Fruit fly (Drosophila melanogaster) whole organism, embryonic: Measurements from ENCODE around the gene CG31388.
A peak's percentile ranks its signal among the peaks of the same experiment; 100 is the strongest.

Source experiments
- Atf-2 ChIP-seq: fragments of 200-800 bp; sonication (Bioruptor generic); optimal IDR thresholded peaks from 2 replicates; lab custom pipeline; 2016; ENCODE audit warnings: missing biosample characterization, missing genetic modification characterization
- B-H1 ChIP-seq: fragments of 200-800 bp; sonication (Bioruptor generic); IDR thresholded peaks from 3 replicates; pipeline ENCODE4 v1.3.6; 2022; ENCODE audit warnings: missing biosample characterization, missing genetic modification characterization
- CG10321 ChIP-seq: fragments of 200-800 bp; sonication (Bioruptor generic); IDR thresholded peaks from 2 replicates; pipeline ENCODE4 v1.3.6; 2022; ENCODE audit warnings: missing biosample characterization, missing genetic modification characterization
- CG11504 ChIP-seq: fragments of 200-800 bp; sonication (Bioruptor generic); optimal IDR thresholded peaks from 3 replicates; lab custom pipeline; 2019; ENCODE audit warnings: missing biosample characterization, mild to moderate bottlenecking, missing genetic modification characterization, moderate library complexity
- CG1233 ChIP-seq: fragments of 200-800 bp; sonication (Bioruptor generic); optimal IDR thresholded peaks from 4 replicates; lab custom pipeline; 2018; ENCODE audit warnings: missing biosample characterization, mild to moderate bottlenecking, missing genetic modification characterization
- CG13624 ChIP-seq: fragments of 200-800 bp; sonication (Bioruptor generic); optimal IDR thresholded peaks from 2 replicates; lab custom pipeline; 2016; ENCODE audit warnings: missing biosample characterization, missing genetic modification characterization
- CG17328 ChIP-seq: fragments of 200-800 bp; sonication (Bioruptor generic); IDR thresholded peaks from 2 replicates; pipeline ENCODE4 v1.3.6; 2022; ENCODE audit warnings: missing biosample characterization, missing genetic modification characterization
- CG17802 ChIP-seq: fragments of 200-800 bp; sonication (Bioruptor generic); optimal IDR thresholded peaks from 2 replicates; lab custom pipeline; 2018; ENCODE audit warnings: missing biosample characterization, mild to moderate bottlenecking, missing genetic modification characterization, moderate library complexity
- CG2889 ChIP-seq: fragments of 200-800 bp; sonication (Bioruptor generic); IDR thresholded peaks from 3 replicates; pipeline ENCODE4 v1.3.6; 2022; ENCODE audit warnings: missing biosample characterization, missing genetic modification characterization
- CG32772 ChIP-seq: fragments of 200-800 bp; sonication (Bioruptor generic); IDR thresholded peaks from 2 replicates; pipeline ENCODE4 v1.3.6; 2022; ENCODE audit warnings: missing biosample characterization, missing genetic modification characterization
- CG3407 ChIP-seq: fragments of 200-800 bp; sonication (Bioruptor generic); optimal IDR thresholded peaks from 2 replicates; lab custom pipeline; 2018; ENCODE audit warnings: missing biosample characterization, mild to moderate bottlenecking, missing genetic modification characterization
- CG3726 ChIP-seq: fragments of 200-800 bp; sonication (Bioruptor generic); IDR thresholded peaks from 3 replicates; pipeline ENCODE4, ENCODE4 v1.3.6; 2022; ENCODE audit warnings: missing biosample characterization, missing genetic modification characterization
- CG42726 ChIP-seq: fragments of 200-800 bp; sonication (Bioruptor generic); IDR thresholded peaks from 2 replicates; pipeline ENCODE4 v1.3.6; 2022; ENCODE audit warnings: missing biosample characterization, missing genetic modification characterization; ENCODE audit not compliant: partially characterized antibody
- CG4424 ChIP-seq: fragments of 200-800 bp; sonication (Bioruptor generic); optimal IDR thresholded peaks from 3 replicates; lab custom pipeline; 2016; ENCODE audit warnings: missing biosample characterization, missing genetic modification characterization
- CG4854 ChIP-seq: fragments of 200-800 bp; sonication (Bioruptor generic); optimal IDR thresholded peaks from 2 replicates; lab custom pipeline; 2016; ENCODE audit warnings: missing biosample characterization, missing genetic modification characterization, inconsistent platforms
- CG6254 ChIP-seq: fragments of 200-800 bp; sonication (Bioruptor generic); optimal IDR thresholded peaks from 3 replicates; lab custom pipeline; 2017; ENCODE audit warnings: mild to moderate bottlenecking, missing biosample characterization, missing genetic modification reagents, missing genetic modification characterization
- CG6683 ChIP-seq: fragments of 200-800 bp; sonication (Bioruptor generic); optimal IDR thresholded peaks from 2 replicates; lab custom pipeline; 2017; ENCODE audit warnings: missing biosample characterization, mild to moderate bottlenecking, missing genetic modification characterization, missing genetic modification reagents
- CG6854 ChIP-seq: fragments of 200-800 bp; sonication (Bioruptor generic); optimal IDR thresholded peaks from 3 replicates; lab custom pipeline; 2017; ENCODE audit warnings: missing biosample characterization, mild to moderate bottlenecking, missing genetic modification characterization
- CG7987 ChIP-seq: fragments of 200-800 bp; sonication (Bioruptor generic); optimal IDR thresholded peaks from 2 replicates; lab custom pipeline; 2018; ENCODE audit warnings: missing biosample characterization, mild to moderate bottlenecking, missing genetic modification characterization, moderate library complexity
- CG8089 ChIP-seq: fragments of 200-800 bp; sonication (Bioruptor generic); optimal IDR thresholded peaks from 3 replicates; lab custom pipeline; 2016; ENCODE audit warnings: missing biosample characterization, missing genetic modification characterization
- CG8281 ChIP-seq: fragments of 200-800 bp; sonication (Bioruptor generic); optimal IDR thresholded peaks from 2 replicates; lab custom pipeline; 2018; ENCODE audit warnings: missing biosample characterization, mild to moderate bottlenecking, missing genetic modification characterization, moderate library complexity
- Dip3 ChIP-seq: fragments of 200-800 bp; sonication (Bioruptor generic); optimal IDR thresholded peaks from 3 replicates; lab custom pipeline; 2016; ENCODE audit warnings: missing biosample characterization, missing genetic modification characterization
- E2f2 ChIP-seq: fragments of 200-800 bp; sonication (Bioruptor generic); IDR thresholded peaks from 2 replicates; pipeline ENCODE4 v1.3.6; 2022; ENCODE audit warnings: missing biosample characterization, missing genetic modification characterization
- Eip74EF ChIP-seq, 2 experiments: fragments of 200-800 bp in 1 of 2; fragments of >200 bp in 1 of 2; sonication (Bioruptor generic) in 1 of 2; optimal IDR thresholded peaks; 2 replicates each; lab custom pipeline; 2017 to 2019; ENCODE audit warnings: missing biosample characterization in 2 of 2, missing genetic modification characterization in 2 of 2, mild to moderate bottlenecking in 1 of 2, moderate library complexity in 1 of 2
- NC2α ChIP-seq: fragments of 200-800 bp; sonication (Bioruptor generic); optimal IDR thresholded peaks from 2 replicates; lab custom pipeline; 2016; ENCODE audit warnings: missing biosample characterization, missing genetic modification characterization
- NfI ChIP-seq: fragments of 200-800 bp; sonication (Bioruptor generic); optimal IDR thresholded peaks from 3 replicates; lab custom pipeline; 2018; ENCODE audit warnings: missing biosample characterization, mild to moderate bottlenecking, missing genetic modification characterization, moderate library complexity
- Oli ChIP-seq: fragments of 200-800 bp; sonication (Bioruptor generic); optimal IDR thresholded peaks from 2 replicates; lab custom pipeline; 2018; ENCODE audit warnings: missing biosample characterization, mild to moderate bottlenecking, missing genetic modification characterization, moderate library complexity
- Opbp ChIP-seq: fragments of 200-800 bp; sonication (Bioruptor generic); IDR thresholded peaks from 3 replicates; pipeline ENCODE4 v1.3.6; 2022; ENCODE audit warnings: missing biosample characterization, missing genetic modification characterization; ENCODE audit not compliant: partially characterized antibody
- Ptx1 ChIP-seq: fragments of 200-800 bp; sonication (Bioruptor generic); IDR thresholded peaks from 2 replicates; pipeline ENCODE4 v1.3.6; 2022; ENCODE audit warnings: missing biosample characterization, missing genetic modification characterization
- Spps ChIP-seq: fragments of 200-800 bp; sonication (Bioruptor generic); optimal IDR thresholded peaks from 2 replicates; lab custom pipeline; 2018; ENCODE audit warnings: missing biosample characterization, mild to moderate bottlenecking, missing genetic modification characterization
- Stat92E ChIP-seq, 3 experiments: fragments of >200 bp in 2 of 3; fragments of 200-800 bp in 1 of 3; sonication (Bioruptor generic) in 1 of 3; optimal IDR thresholded peaks; 2 replicates each; lab custom pipeline; 2017 to 2019; ENCODE audit warnings: missing biosample characterization in 3 of 3, missing genetic modification characterization in 3 of 3, mild to moderate bottlenecking in 1 of 3, moderate library complexity in 1 of 3
- ato ChIP-seq: fragments of 200-800 bp; sonication (Bioruptor generic); IDR thresholded peaks from 2 replicates; pipeline ENCODE4 v1.3.6; 2022; ENCODE audit warnings: missing biosample characterization, missing genetic modification characterization; ENCODE audit not compliant: partially characterized antibody
- bcd ChIP-seq: fragments of 200-800 bp; sonication (Bioruptor generic); optimal IDR thresholded peaks from 2 replicates; lab custom pipeline; 2017; ENCODE audit warnings: missing biosample characterization, mild to moderate bottlenecking, missing genetic modification characterization
- bowl ChIP-seq: fragments of 200-800 bp; sonication (Bioruptor generic); IDR thresholded peaks from 2 replicates; pipeline ENCODE4 v1.3.6; 2022; ENCODE audit warnings: missing biosample characterization, missing genetic modification characterization
- ci ChIP-seq: fragments of 200-800 bp; sonication (Bioruptor generic); IDR thresholded peaks from 3 replicates; pipeline ENCODE4 v1.3.6; 2022; ENCODE audit warnings: missing biosample characterization, missing genetic modification characterization
- cwo ChIP-seq: fragments of 200-800 bp; sonication (Bioruptor generic); optimal IDR thresholded peaks from 3 replicates; lab custom pipeline; 2017; ENCODE audit warnings: missing biosample characterization, missing genetic modification characterization, mild to moderate bottlenecking, moderate library complexity, missing genetic modification reagents
- dm ChIP-seq: fragments of 200-800 bp; sonication (Bioruptor generic); optimal IDR thresholded peaks from 3 replicates; lab custom pipeline; 2016; ENCODE audit warnings: missing biosample characterization, missing genetic modification characterization
- ems ChIP-seq: fragments of 200-800 bp; sonication (Bioruptor generic); optimal IDR thresholded peaks from 3 replicates; lab custom pipeline; 2016; ENCODE audit warnings: missing biosample characterization, missing genetic modification characterization
- ftz-f1 ChIP-seq: fragments of 200-800 bp; sonication (Bioruptor generic); optimal IDR thresholded peaks from 2 replicates; lab custom pipeline; 2016; ENCODE audit warnings: missing biosample characterization, missing genetic modification characterization
- gem ChIP-seq: fragments of 200-800 bp; sonication (Bioruptor generic); optimal IDR thresholded peaks from 2 replicates; lab custom pipeline; 2019; ENCODE audit warnings: missing biosample characterization, mild to moderate bottlenecking, missing genetic modification characterization, moderate library complexity
- grn ChIP-seq: fragments of 200-800 bp; sonication (Bioruptor generic); optimal IDR thresholded peaks from 3 replicates; lab custom pipeline; 2017; ENCODE audit warnings: missing biosample characterization, missing genetic modification characterization
- gt ChIP-seq: fragments of 200-800 bp; sonication (Bioruptor generic); IDR thresholded peaks from 2 replicates; pipeline ENCODE4 v1.3.6; 2022; ENCODE audit warnings: missing biosample characterization, missing genetic modification characterization
- hth ChIP-seq: fragments of >200 bp; optimal IDR thresholded peaks from 2 replicates; lab custom pipeline; 2017; ENCODE audit warnings: inconsistent platforms
- jigr1 ChIP-seq: fragments of 200-800 bp; sonication (Bioruptor generic); IDR thresholded peaks from 3 replicates; pipeline ENCODE4 v1.3.6; 2022; ENCODE audit warnings: missing biosample characterization, missing genetic modification characterization
- kah ChIP-seq: fragments of 200-800 bp; sonication (Bioruptor generic); optimal IDR thresholded peaks from 2 replicates; lab custom pipeline; 2018; ENCODE audit warnings: missing biosample characterization, mild to moderate bottlenecking, missing genetic modification characterization
- ranshi ChIP-seq: fragments of 200-800 bp; sonication (Bioruptor generic); IDR thresholded peaks from 2 replicates; pipeline ENCODE4 v1.3.6; 2022; ENCODE audit warnings: missing biosample characterization, missing genetic modification characterization
- sisA ChIP-seq: fragments of 200-800 bp; sonication (Bioruptor generic); IDR thresholded peaks from 2 replicates; pipeline ENCODE4 v1.3.6; 2022; ENCODE audit warnings: missing biosample characterization, missing genetic modification characterization
- twi ChIP-seq: fragments of 200-800 bp; optimal IDR thresholded peaks from 2 replicates; lab custom pipeline; 2019; ENCODE audit warnings: missing biosample characterization, mild to moderate bottlenecking, missing genetic modification characterization, moderate library complexity
- wdn ChIP-seq: fragments of 200-800 bp; sonication (Bioruptor generic); IDR thresholded peaks from 2 replicates; pipeline ENCODE4 v1.3.6; 2022; ENCODE audit warnings: missing biosample characterization, missing genetic modification characterization
- zen ChIP-seq: fragments of 200-800 bp; sonication (Bioruptor generic); optimal IDR thresholded peaks from 3 replicates; lab custom pipeline; 2018; ENCODE audit warnings: missing biosample characterization, mild to moderate bottlenecking, missing genetic modification characterization, moderate library complexity

The CG31388 gene

DNA sequence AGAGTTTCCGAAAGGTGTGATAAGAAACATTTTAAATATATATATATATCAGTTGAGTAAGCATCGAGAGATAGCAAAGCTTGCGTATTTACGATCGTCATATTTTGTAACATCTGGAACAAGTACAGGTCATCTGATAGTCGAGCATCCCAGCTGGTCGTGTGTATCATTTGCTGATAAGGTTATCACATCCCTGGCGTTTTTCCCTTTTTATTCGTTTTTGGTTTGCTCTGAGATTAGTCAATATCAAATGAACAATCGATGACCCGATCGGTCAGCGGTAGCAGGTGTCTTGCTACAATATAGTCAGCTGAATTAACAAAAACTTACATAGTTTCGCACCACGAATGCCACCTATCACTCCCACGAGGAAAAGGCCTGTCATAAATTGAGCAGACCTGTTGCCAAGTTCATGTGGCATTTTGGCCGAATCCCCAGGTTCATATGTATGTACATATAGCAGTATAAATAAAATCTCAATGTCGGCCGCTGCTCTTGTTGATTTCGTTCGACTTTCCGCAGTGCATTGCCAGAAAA, 36.7 kb upstream of the CG31388 start (continued):
- peak; percentile 2 for TF ChIP-seq CG8281 (tag; lab: Kevin White, UChicago)
- no peak for TF ChIP-seq bowl
- no peak for TF ChIP-seq Eip74EF (GFP tag; optimal IDR thresholded peaks at IDR 0.05; lab: Kevin White, UChicago)
- TF ChIP-seq CG4854 = no peak
- TF ChIP-seq kah = no peak
- TF ChIP-seq Spps = no peak
- peak; percentile 60 for TF ChIP-seq NfI (GFP tag; lab: Kevin White, UChicago)
- no peak for TF ChIP-seq CG13624
- peak; percentile 58 for TF ChIP-seq bcd (GFP tag; lab: Kevin White, UChicago)
- no peak for TF ChIP-seq CG8089 (GFP tag; lab: Kevin White, UChicago)
- TF ChIP-seq CG4424 (GFP tag; lab: Kevin White, UChicago) = peak; percentile 36
- no peak for TF ChIP-seq dm (GFP tag; lab: Kevin White, UChicago)
- peak; percentile 55 for TF ChIP-seq sisA (GFP tag; lab: Robert Waterston, UW)
- TF ChIP-seq Stat92E (GFP tag; optimal IDR thresholded peaks at IDR 0.05; lab: Kevin White, UChicago) = no peak
- peak; percentile 19; the same call in 1 of the 2 replicates for TF ChIP-seq E2f2 (GFP tag; lab: Robert Waterston, UW)
- peak; percentile 25 for TF ChIP-seq CG3407 (GFP tag; lab: Kevin White, UChicago)
- no peak for TF ChIP-seq CG6683 (GFP tag; lab: Kevin White, UChicago)
- 0 out of 2 replicates have a peak, but pooled peaks have one; percentile 14 for TF ChIP-seq wdn (GFP tag; lab: Robert Waterston, UW)
- no peak for TF ChIP-seq gt (GFP tag; lab: Robert Waterston, UW)
- TF ChIP-seq Oli (tag; lab: Kevin White, UChicago) = peak; percentile 73
- TF ChIP-seq NC2α = no peak
- TF ChIP-seq jigr1 (GFP tag; lab: Robert Waterston, UW) = no peak
- TF ChIP-seq Atf-2 (GFP tag; lab: Kevin White, UChicago) = no peak
- no peak for TF ChIP-seq twi (tag; lab: Kevin White, UChicago)
- TF ChIP-seq zen (tag; lab: Kevin White, UChicago) = no peak
- TF ChIP-seq CG10321 (GFP tag; lab: Robert Waterston, UW) = no peak
- no peak for TF ChIP-seq hth
- no peak for TF ChIP-seq B-H1 (GFP tag; lab: Robert Waterston, UW)
- 0 out of 2 replicates have a peak, but pooled peaks have one; percentile 63 for TF ChIP-seq ranshi (GFP tag; lab: Robert Waterston, UW)
- no peak for TF ChIP-seq Opbp (GFP tag; lab: Robert Waterston, UW)
- TF ChIP-seq CG17328 (GFP tag; lab: Robert Waterston, UW) = peak; percentile 39; the same call in 1 of the 2 replicates
- no peak for TF ChIP-seq ftz-f1 (GFP tag; lab: Kevin White, UChicago)
- TF ChIP-seq CG2889 (GFP tag; lab: Robert Waterston, UW) = no peak
- peak; percentile 15 for TF ChIP-seq ems (GFP tag; lab: Kevin White, UChicago)
- TF ChIP-seq CG6854 (GFP tag; lab: Kevin White, UChicago) = peak; percentile 26
- TF ChIP-seq Dip3 = peak; percentile 39
- no peak for TF ChIP-seq CG3726 (GFP tag; lab: Robert Waterston, UW)
- TF ChIP-seq gem (tag; lab: Kevin White, UChicago) = peak; percentile 82
- TF ChIP-seq grn = peak; percentile 4
- no peak for TF ChIP-seq ato
- TF ChIP-seq CG6254 (GFP tag; lab: Kevin White, UChicago) = no peak
- TF ChIP-seq CG32772 = 0 out of 2 replicates have a peak, but pooled peaks have one; percentile 32
- peak; percentile 76 for TF ChIP-seq CG11504 (tag; lab: Kevin White, UChicago)
- TF ChIP-seq CG7987 (GFP tag; lab: Kevin White, UChicago) = no peak
- peak; percentile 66 for TF ChIP-seq Ptx1 (GFP tag; lab: Robert Waterston, UW)
- TF ChIP-seq CG1233 (GFP tag; lab: Kevin White, UChicago) = peak; percentile 58
- no peak for TF ChIP-seq CG42726 (GFP tag; lab: Robert Waterston, UW)
- no peak for TF ChIP-seq ci (GFP tag; lab: Robert Waterston, UW)
- TF ChIP-seq cwo (GFP tag; lab: Kevin White, UChicago) = peak; percentile 75
- no peak for TF ChIP-seq CG17802 (tag; lab: Kevin White, UChicago)
